Fruit fly (Drosophila melanogaster) whole organism, embryonic: Measurements from ENCODE around the gene GNBP3.

Experiments used
- Abd-B ChIP-seq: fragments of 200-800 bp; sonication (Bioruptor generic); optimal IDR thresholded peaks from 2 replicates; lab custom pipeline; 2018; ENCODE audit warnings: missing biosample characterization, mild to moderate bottlenecking, missing genetic modification characterization, moderate library complexity
- CG10321 ChIP-seq: fragments of 200-800 bp; sonication (Bioruptor generic); IDR thresholded peaks from 2 replicates; pipeline ENCODE4 v1.3.6; 2022; ENCODE audit warnings: missing biosample characterization, missing genetic modification characterization
- CG10462 ChIP-seq: fragments of 200-800 bp; sonication (Bioruptor generic); optimal IDR thresholded peaks from 2 replicates; lab custom pipeline; 2016; ENCODE audit warnings: missing biosample characterization, missing genetic modification characterization
- CG11085 ChIP-seq: fragments of 200-800 bp; sonication (Bioruptor generic); IDR thresholded peaks from 2 replicates; pipeline ENCODE4 v1.3.6; 2022; ENCODE audit warnings: missing biosample characterization, missing genetic modification characterization
- CG11723 ChIP-seq: fragments of 200-800 bp; sonication (Bioruptor generic); optimal IDR thresholded peaks from 2 replicates; lab custom pipeline; 2017; ENCODE audit warnings: missing biosample characterization, mild to moderate bottlenecking, missing genetic modification characterization
- CG12104 ChIP-seq: fragments of 200-800 bp; sonication (Bioruptor generic); optimal IDR thresholded peaks from 3 replicates; lab custom pipeline; 2016; ENCODE audit warnings: missing biosample characterization, missing genetic modification characterization
- CG13894 ChIP-seq: fragments of 200-800 bp; sonication (Bioruptor generic); optimal IDR thresholded peaks from 3 replicates; lab custom pipeline; 2018; ENCODE audit warnings: missing biosample characterization, mild to moderate bottlenecking, missing genetic modification characterization, moderate library complexity
- CG14710 ChIP-seq: fragments of 200-800 bp; sonication (Bioruptor generic); optimal IDR thresholded peaks from 3 replicates; lab custom pipeline; 2019; ENCODE audit warnings: missing biosample characterization, mild to moderate bottlenecking, missing genetic modification characterization, moderate library complexity
- CG15696 ChIP-seq: fragments of 200-800 bp; sonication (Bioruptor generic); optimal IDR thresholded peaks from 2 replicates; lab custom pipeline; 2019; ENCODE audit warnings: missing biosample characterization, mild to moderate bottlenecking, missing genetic modification characterization, moderate library complexity
- CG16813 ChIP-seq: fragments of 200-800 bp; sonication (Bioruptor generic); IDR thresholded peaks from 3 replicates; pipeline ENCODE4 v1.3.6; 2022; ENCODE audit warnings: missing biosample characterization, missing genetic modification characterization; ENCODE audit not compliant: partially characterized antibody
- CG17568 ChIP-seq: fragments of 200-800 bp; sonication (Bioruptor generic); optimal IDR thresholded peaks from 2 replicates; lab custom pipeline; 2018; ENCODE audit warnings: missing biosample characterization, mild to moderate bottlenecking, missing genetic modification characterization, moderate library complexity
- CG2199 ChIP-seq: fragments of 200-800 bp; sonication (Bioruptor generic); IDR thresholded peaks from 3 replicates; pipeline ENCODE4 v1.3.6; 2022; ENCODE audit warnings: missing biosample characterization, missing genetic modification characterization
- CG2678 ChIP-seq: fragments of 200-800 bp; sonication (Bioruptor generic); optimal IDR thresholded peaks from 3 replicates; lab custom pipeline; 2019; ENCODE audit warnings: missing biosample characterization, mild to moderate bottlenecking, missing genetic modification characterization, moderate library complexity
- CG31224 ChIP-seq: fragments of 200-800 bp; sonication (Bioruptor generic); IDR thresholded peaks from 2 replicates; pipeline ENCODE4 v1.3.6; 2022; ENCODE audit warnings: missing biosample characterization, missing genetic modification characterization
- CG34224 ChIP-seq: fragments of 200-800 bp; sonication (Bioruptor generic); IDR thresholded peaks from 3 replicates; pipeline ENCODE4 v1.3.6; 2022; ENCODE audit warnings: missing biosample characterization, missing genetic modification characterization; ENCODE audit not compliant: partially characterized antibody
- CG8359 ChIP-seq: fragments of 200-800 bp; sonication (Bioruptor generic); optimal IDR thresholded peaks from 2 replicates; lab custom pipeline; 2017; ENCODE audit warnings: missing biosample characterization, mild to moderate bottlenecking, missing genetic modification characterization, borderline replicate concordance
- CG9437 ChIP-seq: fragments of 200-800 bp; sonication (Bioruptor generic); optimal IDR thresholded peaks from 2 replicates; lab custom pipeline; 2018; ENCODE audit warnings: missing biosample characterization, mild to moderate bottlenecking, missing genetic modification characterization
- CG9932 ChIP-seq: fragments of 200-800 bp; sonication (Bioruptor generic); IDR thresholded peaks from 2 replicates; pipeline ENCODE4 v1.3.6; 2022; ENCODE audit warnings: missing biosample characterization, missing genetic modification characterization
- Camta ChIP-seq: fragments of 200-800 bp; sonication (Bioruptor generic); optimal IDR thresholded peaks from 2 replicates; lab custom pipeline; 2016; ENCODE audit warnings: missing biosample characterization, missing genetic modification characterization
- CkIIα-i1 ChIP-seq: fragments of 200-800 bp; sonication (Bioruptor generic); IDR thresholded peaks from 2 replicates; pipeline ENCODE4 v1.3.6; 2022; ENCODE audit warnings: missing biosample characterization, missing genetic modification characterization
- Deaf1 ChIP-seq: fragments of 200-800 bp; optimal IDR thresholded peaks from 3 replicates; lab custom pipeline; 2019; ENCODE audit warnings: missing biosample characterization, mild to moderate bottlenecking, missing genetic modification characterization, moderate library complexity
- Doc2 ChIP-seq: fragments of 200-800 bp; sonication (Bioruptor generic); IDR thresholded peaks from 2 replicates; pipeline ENCODE4 v1.3.6; 2022; ENCODE audit warnings: missing biosample characterization, missing genetic modification characterization
- Dp ChIP-seq: fragments of 200-800 bp; sonication (Bioruptor generic); optimal IDR thresholded peaks from 2 replicates; lab custom pipeline; 2018; ENCODE audit warnings: missing biosample characterization, mild to moderate bottlenecking, missing genetic modification characterization, moderate library complexity
- Fer3 ChIP-seq: fragments of 200-800 bp; sonication (Bioruptor generic); optimal IDR thresholded peaks from 2 replicates; lab custom pipeline; 2018; ENCODE audit warnings: missing biosample characterization, mild to moderate bottlenecking, missing genetic modification characterization, moderate library complexity
- H15 ChIP-seq: fragments of 200-800 bp; sonication (Bioruptor generic); IDR thresholded peaks from 3 replicates; pipeline ENCODE4 v1.3.6; 2022; ENCODE audit warnings: missing biosample characterization, missing genetic modification characterization
- Hey ChIP-seq: fragments of 200-800 bp; sonication (Bioruptor generic); optimal IDR thresholded peaks from 3 replicates; lab custom pipeline; 2018; ENCODE audit warnings: missing biosample characterization, mild to moderate bottlenecking, missing genetic modification characterization
- Hr3 ChIP-seq: fragments of 200-800 bp; sonication (Bioruptor generic); optimal IDR thresholded peaks from 3 replicates; lab custom pipeline; 2016; ENCODE audit warnings: missing biosample characterization, missing genetic modification characterization
- NC2β ChIP-seq: fragments of 200-800 bp; sonication (Bioruptor generic); optimal IDR thresholded peaks from 2 replicates; lab custom pipeline; 2016; ENCODE audit warnings: missing biosample characterization, missing genetic modification characterization
- Side ChIP-seq: fragments of 200-800 bp; sonication (Bioruptor generic); optimal IDR thresholded peaks from 2 replicates; lab custom pipeline; 2016; ENCODE audit warnings: missing biosample characterization, missing genetic modification characterization
- Xrp1 ChIP-seq: fragments of 200-800 bp; sonication (Bioruptor generic); IDR thresholded peaks from 2 replicates; pipeline ENCODE4 v1.3.6; 2022; ENCODE audit warnings: missing biosample characterization, missing genetic modification characterization
- abd-A ChIP-seq: fragments of 200-800 bp; sonication (Bioruptor generic); optimal IDR thresholded peaks from 3 replicates; lab custom pipeline; 2019; ENCODE audit warnings: missing biosample characterization, mild to moderate bottlenecking, missing genetic modification characterization, moderate library complexity
- ato ChIP-seq: fragments of 200-800 bp; sonication (Bioruptor generic); IDR thresholded peaks from 2 replicates; pipeline ENCODE4 v1.3.6; 2022; ENCODE audit warnings: missing biosample characterization, missing genetic modification characterization; ENCODE audit not compliant: partially characterized antibody
- dpn ChIP-seq, 2 experiments: fragments of 200-800 bp; sonication (Bioruptor generic); optimal IDR thresholded peaks; 3 replicates each; lab custom pipeline; 2016; ENCODE audit warnings: missing biosample characterization in 2 of 2, missing genetic modification characterization in 2 of 2
- ems ChIP-seq: fragments of 200-800 bp; sonication (Bioruptor generic); optimal IDR thresholded peaks from 3 replicates; lab custom pipeline; 2016; ENCODE audit warnings: missing biosample characterization, missing genetic modification characterization
- eve ChIP-seq, 2 experiments: fragments of >200 bp; optimal IDR thresholded peaks; 2 replicates each; lab custom pipeline; 2017; ENCODE audit warnings: missing biosample characterization in 2 of 2, missing genetic modification characterization in 2 of 2
- ftz-f1 ChIP-seq: fragments of 200-800 bp; sonication (Bioruptor generic); optimal IDR thresholded peaks from 2 replicates; lab custom pipeline; 2016; ENCODE audit warnings: missing biosample characterization, missing genetic modification characterization
- gro ChIP-seq: fragments of 200-800 bp; sonication (Bioruptor generic); optimal IDR thresholded peaks from 2 replicates; lab custom pipeline; 2016; ENCODE audit warnings: missing biosample characterization, missing genetic modification characterization
- gsb ChIP-seq: fragments of 200-800 bp; sonication (Bioruptor generic); IDR thresholded peaks from 2 replicates; pipeline ENCODE4 v1.3.6; 2022; ENCODE audit warnings: missing biosample characterization, missing genetic modification characterization
- nau ChIP-seq: fragments of 200-800 bp; sonication (Bioruptor generic); optimal IDR thresholded peaks from 3 replicates; lab custom pipeline; 2017; ENCODE audit warnings: missing biosample characterization, mild to moderate bottlenecking, missing genetic modification characterization, missing genetic modification reagents
- nerfin-2 ChIP-seq: fragments of 200-800 bp; sonication (Bioruptor generic); IDR thresholded peaks from 2 replicates; pipeline ENCODE4 v1.3.6; 2022; ENCODE audit warnings: missing biosample characterization, missing genetic modification characterization; ENCODE audit not compliant: partially characterized antibody
- pros ChIP-seq: fragments of 200-800 bp; sonication (Bioruptor generic); optimal IDR thresholded peaks from 3 replicates; lab custom pipeline; 2019; ENCODE audit warnings: missing biosample characterization, mild to moderate bottlenecking, missing genetic modification characterization, moderate library complexity
- run ChIP-seq: fragments of 200-800 bp; sonication (Bioruptor generic); optimal IDR thresholded peaks from 3 replicates; lab custom pipeline; 2018; ENCODE audit warnings: missing biosample characterization, mild to moderate bottlenecking, missing genetic modification characterization
- sc ChIP-seq, 3 experiments: fragments of >200 bp in 2 of 3; fragments of 200-800 bp in 1 of 3; sonication (Bioruptor generic) in 1 of 3; optimal IDR thresholded peaks; 2 replicates in 2 of 3; 3 replicates in 1 of 3; lab custom pipeline; 2017; ENCODE audit warnings: mild to moderate bottlenecking in 1 of 3, missing biosample characterization in 1 of 3, missing genetic modification characterization in 1 of 3, missing genetic modification reagents in 1 of 3
- shn ChIP-seq: fragments of 200-800 bp; sonication (Bioruptor generic); optimal IDR thresholded peaks from 3 replicates; lab custom pipeline; 2016; ENCODE audit warnings: missing biosample characterization, missing genetic modification characterization
- slou ChIP-seq: fragments of 200-800 bp; sonication (Bioruptor generic); optimal IDR thresholded peaks from 3 replicates; lab custom pipeline; 2016; ENCODE audit warnings: missing biosample characterization, missing genetic modification characterization
- sob ChIP-seq: fragments of 200-800 bp; sonication (Bioruptor generic); IDR thresholded peaks from 2 replicates; pipeline ENCODE4 v1.3.6; 2022; ENCODE audit warnings: missing biosample characterization, missing genetic modification characterization
- tgo ChIP-seq: fragments of 200-800 bp; sonication (Bioruptor generic); IDR thresholded peaks from 3 replicates; pipeline ENCODE4 v1.3.6; 2022; ENCODE audit warnings: missing biosample characterization, missing genetic modification characterization
- unc-4 ChIP-seq: fragments of 200-800 bp; sonication (Bioruptor generic); IDR thresholded peaks from 2 replicates; pipeline ENCODE4 v1.3.6; 2022; ENCODE audit warnings: missing biosample characterization, missing genetic modification characterization; ENCODE audit not compliant: partially characterized antibody
- z ChIP-seq: fragments of 200-800 bp; sonication (Bioruptor generic); IDR thresholded peaks from 3 replicates; pipeline ENCODE4 v1.3.6; 2022; ENCODE audit warnings: missing biosample characterization, missing genetic modification characterization
- zen2 ChIP-seq: fragments of 200-800 bp; sonication (Bioruptor generic); IDR thresholded peaks from 3 replicates; pipeline ENCODE4 v1.3.6; 2022; ENCODE audit warnings: missing biosample characterization, missing genetic modification characterization; ENCODE audit not compliant: partially characterized antibody

GNBP3 gene

DNA sequence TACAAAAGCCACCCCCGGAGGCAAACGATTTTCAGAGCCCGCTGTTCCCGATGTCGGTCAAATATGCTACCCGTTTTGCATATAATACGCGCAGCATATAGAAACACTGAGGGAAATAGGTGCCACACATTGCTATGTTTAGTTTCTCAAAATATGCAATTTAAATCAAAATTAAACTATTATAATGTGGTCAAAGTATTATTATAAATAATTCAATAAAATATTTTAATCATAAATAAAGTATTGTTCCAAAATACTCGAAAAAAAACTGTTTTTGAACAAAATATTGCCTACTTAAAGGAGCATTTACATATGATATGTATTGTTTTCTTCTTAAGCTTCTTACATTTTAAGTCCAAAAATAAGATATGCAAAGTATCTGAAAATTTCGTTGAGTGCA, 3.9 kb upstream of the GNBP3 start (continued):
- TF ChIP-seq CkIIα-i1 (GFP tag; lab: Robert Waterston, UW) (no peak), CG12104 (GFP tag; lab: Kevin White, UChicago) (peak; percentile 51), Fer3 (tag; lab: Kevin White, UChicago) (peak; percentile 55), nerfin-2 (GFP tag; lab: Robert Waterston, UW) (no peak), run (tag; lab: Kevin White, UChicago) (peak; percentile 5), CG34224 (GFP tag; lab: Robert Waterston, UW) (no peak), CG10321 (GFP tag; lab: Robert Waterston, UW) (no peak), pros (GFP tag; lab: Kevin White, UChicago) (no peak), Side (GFP tag; lab: Kevin White, UChicago) (no peak), nau (GFP tag; lab: Kevin White, UChicago) (no peak), Xrp1 (GFP tag; lab: Robert Waterston, UW) (0 out of 2 replicates have a peak, but pooled peaks have one; percentile 18), CG15696 (tag; lab: Kevin White, UChicago) (no peak), dpn (GFP tag; optimal IDR thresholded peaks at IDR 0.05; lab: Kevin White, UChicago) (peak in 1 of 2 experiments; percentile 43), Hey (no peak), CG9437 (GFP tag; lab: Kevin White, UChicago) (peak; percentile 62), Abd-B (GFP tag; lab: Kevin White, UChicago) (peak; percentile 19), H15 (GFP tag; lab: Robert Waterston, UW) (no peak), CG9932 (GFP tag; lab: Robert Waterston, UW) (no peak), tgo (GFP tag; lab: Robert Waterston, UW) (peak; percentile 38; the same call in 1 of the 3 replicates), CG10462 (peak; percentile 25), Doc2 (GFP tag; lab: Robert Waterston, UW) (no peak), gsb (GFP tag; lab: Robert Waterston, UW) (no peak), CG2678 (tag; lab: Kevin White, UChicago) (peak; percentile 72), NC2β (GFP tag; lab: Kevin White, UChicago) (no peak), Deaf1 (tag; lab: Kevin White, UChicago) (no peak), sob (no peak), CG13894 (tag; lab: Kevin White, UChicago) (peak; percentile 57), CG31224 (GFP tag; lab: Robert Waterston, UW) (no peak), unc-4 (GFP tag; lab: Robert Waterston, UW) (no peak), Hr3 (GFP tag; lab: Kevin White, UChicago) (peak; percentile 60), eve (GFP tag; optimal IDR thresholded peaks at IDR 0.05; lab: Kevin White, UChicago) (no peak), shn (GFP tag; lab: Kevin White, UChicago) (no peak), CG17568 (GFP tag; lab: Kevin White, UChicago) (no peak), ato (no peak), abd-A (tag; lab: Kevin White, UChicago) (no peak), ftz-f1 (GFP tag; lab: Kevin White, UChicago) (no peak), z (GFP tag; lab: Robert Waterston, UW) (no peak), CG11085 (GFP tag; lab: Robert Waterston, UW) (no peak), CG14710 (tag; lab: Kevin White, UChicago) (peak; percentile 61), sc (optimal IDR thresholded peaks at IDR 0.05; lab: Kevin White, UChicago) (no peak), sc (GFP tag; optimal IDR thresholded peaks at IDR 0.05; lab: Kevin White, UChicago) (no peak), CG2199 (GFP tag; lab: Robert Waterston, UW) (no peak), CG16813 (GFP tag; lab: Robert Waterston, UW) (no peak), zen2 (no peak), Dp (GFP tag; lab: Kevin White, UChicago) (no peak), ems (no peak), gro (no peak), slou (no peak), CG11723 (peak; percentile 5), CG8359 (peak; percentile 45), Camta (GFP tag; lab: Kevin White, UChicago) (no peak)
